Worm (Caenorhabditis elegans) whole organism, young adult: ENCODE data around the gene dpy-11.

ENCODE experiments used
- C17E4.6 ChIP-seq: fragments of 200-800 bp; sonication (Bioruptor generic); IDR thresholded peaks from 2 replicates; pipeline ENCODE4 v1.3.6; 2022; ENCODE audit warnings: missing genetic modification reagents, missing genetic modification characterization, missing compliant biosample characterization
- F52B5.7 ChIP-seq: sonication (generic microtip); optimal IDR thresholded peaks from 2 replicates; lab custom pipeline; 2016; ENCODE audit warnings: mild to moderate bottlenecking, missing genetic modification characterization, missing compliant biosample characterization
- Y79H2A.3 ChIP-seq: fragments of 200-800 bp; sonication (Bioruptor generic); conservative IDR thresholded peaks from 2 replicates; pipeline ENCODE4 v1.3.6; 2022; ENCODE audit warnings: missing genetic modification reagents, missing genetic modification characterization, missing compliant biosample characterization
- ama-1 ChIP-seq, 3 experiments: fragments of 150-350 bp in 1 of 3; sonication (generic microtip) in 2 of 3; optimal IDR thresholded peaks; 2 replicates each; lab custom pipeline; 2014 to 2018; ENCODE audit warnings: missing biosample characterization in 2 of 3, missing genetic modification characterization in 2 of 3, missing genetic modification reagents in 2 of 3
- attf-5 ChIP-seq: fragments of 200-800 bp; sonication (Bioruptor generic); optimal IDR thresholded peaks from 2 replicates; lab custom pipeline; 2018; ENCODE audit warnings: mild to moderate bottlenecking, missing genetic modification characterization, missing compliant biosample characterization
- bed-2 ChIP-seq: fragments of 200-800 bp; sonication (Bioruptor generic); IDR thresholded peaks from 2 replicates; pipeline ENCODE4 v1.3.6; 2022; ENCODE audit warnings: missing genetic modification reagents, missing genetic modification characterization, missing compliant biosample characterization
- die-1 ChIP-seq: sonication (generic microtip); optimal IDR thresholded peaks from 2 replicates; lab custom pipeline; 2016; ENCODE audit warnings: missing genotype, mild to moderate bottlenecking, missing genetic modification characterization, missing compliant biosample characterization
- mes-4 ChIP-seq: sonication (generic microtip); optimal IDR thresholded peaks from 2 replicates; lab custom pipeline; 2016; ENCODE audit warnings: missing genotype, missing genetic modification characterization, missing compliant biosample characterization
- pha-4 ChIP-seq: fragments of 150-350 bp; sonication (generic microtip); optimal IDR thresholded peaks from 2 replicates; lab custom pipeline; 2014; ENCODE audit warnings: missing biosample characterization, missing genetic modification reagents, missing genetic modification characterization
- snpc-1.3 ChIP-seq: sonication (generic microtip); optimal IDR thresholded peaks from 2 replicates; lab custom pipeline; 2017; ENCODE audit warnings: missing genetic modification characterization, mild to moderate bottlenecking, missing compliant biosample characterization, antibody characterized with exemption, moderate library complexity, missing genotype, missing genetic modification reagents; ENCODE audit not compliant: insufficient read depth
- ztf-6 ChIP-seq: fragments of 200-800 bp; sonication (Bioruptor generic); IDR thresholded peaks from 2 replicates; pipeline ENCODE4 v1.3.6; 2022; ENCODE audit warnings: missing genetic modification reagents, missing genetic modification characterization, missing compliant biosample characterization

DNA sequence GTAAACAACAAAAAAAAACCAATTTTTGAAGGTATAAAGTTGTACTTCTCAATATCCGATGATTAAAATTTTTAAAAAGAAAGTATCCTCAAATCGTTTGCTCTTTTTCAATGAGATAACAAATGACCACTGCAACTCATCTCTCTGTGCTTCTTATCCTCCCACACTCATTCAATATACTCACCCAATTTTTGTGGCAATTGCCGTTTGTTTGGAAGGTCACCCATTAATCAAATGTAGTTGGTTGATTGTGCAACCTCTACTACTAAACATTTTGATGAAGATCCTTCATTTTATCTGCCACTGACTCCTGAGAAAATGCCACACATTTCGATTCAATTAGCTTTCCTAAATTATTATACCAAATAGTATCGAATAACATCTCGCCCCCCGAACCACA, 47.4 kb downstream of the dpy-11 start:
- no peak for TF ChIP-seq ztf-6 (GFP tag; lab: Robert Waterston, UW)
- no peak for TF ChIP-seq bed-2 (GFP tag; lab: Robert Waterston, UW)
- no peak for TF ChIP-seq C17E4.6 (GFP tag; lab: Robert Waterston, UW)
- no peak for TF ChIP-seq Y79H2A.3
- TF ChIP-seq F52B5.7, result no peak
- TF ChIP-seq attf-5 (GFP tag; lab: Kevin White, UChicago), result no peak
- TF ChIP-seq snpc-1.3, result no peak
- TF ChIP-seq mes-4 (tag; lab: Kevin White, UChicago), result no peak
- no peak for TF ChIP-seq die-1 (tag; lab: Kevin White, UChicago)
- TF ChIP-seq pha-4 (tag; lab: Kevin White, UChicago), result no peak
- no peak for TF ChIP-seq ama-1 (optimal IDR thresholded peaks at IDR 0.05; lab: Kevin White, UChicago)
- no peak for TF ChIP-seq ama-1 (GFP tag; optimal IDR thresholded peaks at IDR 0.05; lab: Kevin White, UChicago)
